Fruit fly (Drosophila melanogaster) whole organism, embryonic: ENCODE data around the gene niki.
A peak's percentile ranks its signal among the peaks of the same experiment; 100 is the strongest.

ENCODE experiments used
- Abd-B ChIP-seq: fragments of 200-800 bp; sonication (Bioruptor generic); optimal IDR thresholded peaks from 2 replicates; lab custom pipeline; 2018; ENCODE audit warnings: missing biosample characterization, mild to moderate bottlenecking, missing genetic modification characterization, moderate library complexity
- Atf3 ChIP-seq: fragments of 200-800 bp; sonication (Bioruptor generic); optimal IDR thresholded peaks from 3 replicates; lab custom pipeline; 2016; ENCODE audit warnings: missing biosample characterization, missing genetic modification characterization
- B-H2 ChIP-seq: fragments of 200-800 bp; sonication (Bioruptor generic); optimal IDR thresholded peaks from 2 replicates; lab custom pipeline; 2018; ENCODE audit warnings: missing biosample characterization, mild to moderate bottlenecking, missing genetic modification characterization
- CG11247 ChIP-seq: fragments of 200-800 bp; sonication (Bioruptor generic); IDR thresholded peaks from 2 replicates; pipeline ENCODE4 v1.3.6; 2022; ENCODE audit warnings: missing biosample characterization, missing genetic modification characterization
- CG17568 ChIP-seq: fragments of 200-800 bp; sonication (Bioruptor generic); optimal IDR thresholded peaks from 2 replicates; lab custom pipeline; 2018; ENCODE audit warnings: missing biosample characterization, mild to moderate bottlenecking, missing genetic modification characterization, moderate library complexity
- CG18599 ChIP-seq: fragments of 200-800 bp; sonication (Bioruptor generic); optimal IDR thresholded peaks from 3 replicates; lab custom pipeline; 2017; ENCODE audit warnings: missing biosample characterization, missing genetic modification characterization, mild to moderate bottlenecking, moderate library complexity, missing genetic modification reagents
- CG18619 ChIP-seq: fragments of 200-800 bp; sonication (Bioruptor generic); optimal IDR thresholded peaks from 3 replicates; lab custom pipeline; 2017; ENCODE audit warnings: missing biosample characterization, mild to moderate bottlenecking, missing genetic modification characterization
- CG2889 ChIP-seq: fragments of 200-800 bp; sonication (Bioruptor generic); IDR thresholded peaks from 3 replicates; pipeline ENCODE4 v1.3.6; 2022; ENCODE audit warnings: missing biosample characterization, missing genetic modification characterization
- CG33557 ChIP-seq: fragments of 200-800 bp; sonication (Bioruptor generic); optimal IDR thresholded peaks from 2 replicates; lab custom pipeline; 2019; ENCODE audit warnings: missing biosample characterization, mild to moderate bottlenecking, missing genetic modification characterization, moderate library complexity
- CG4424 ChIP-seq: fragments of 200-800 bp; sonication (Bioruptor generic); optimal IDR thresholded peaks from 3 replicates; lab custom pipeline; 2016; ENCODE audit warnings: missing biosample characterization, missing genetic modification characterization
- CG6765 ChIP-seq: fragments of 200-800 bp; sonication (Bioruptor generic); optimal IDR thresholded peaks from 3 replicates; lab custom pipeline; 2017; ENCODE audit warnings: missing biosample characterization, mild to moderate bottlenecking, missing genetic modification characterization
- CG6813 ChIP-seq: fragments of 200-800 bp; sonication (Bioruptor generic); optimal IDR thresholded peaks from 2 replicates; lab custom pipeline; 2017; ENCODE audit warnings: missing biosample characterization, missing genetic modification characterization, mild to moderate bottlenecking, moderate library complexity, missing genetic modification reagents
- CG7372 ChIP-seq: fragments of 200-800 bp; sonication (Bioruptor generic); IDR thresholded peaks from 2 replicates; pipeline ENCODE4 v1.3.6; 2022; ENCODE audit warnings: missing biosample characterization, missing genetic modification characterization
- CG7786 ChIP-seq: fragments of 200-800 bp; sonication (Bioruptor generic); optimal IDR thresholded peaks from 2 replicates; lab custom pipeline; 2016; ENCODE audit warnings: missing biosample characterization, missing genetic modification characterization
- CG7963 ChIP-seq: fragments of 200-800 bp; sonication (Bioruptor generic); IDR thresholded peaks from 3 replicates; pipeline ENCODE4 v1.3.6; 2022; ENCODE audit warnings: missing biosample characterization, missing genetic modification characterization; ENCODE audit not compliant: partially characterized antibody
- CG7987 ChIP-seq: fragments of 200-800 bp; sonication (Bioruptor generic); optimal IDR thresholded peaks from 2 replicates; lab custom pipeline; 2018; ENCODE audit warnings: missing biosample characterization, mild to moderate bottlenecking, missing genetic modification characterization, moderate library complexity
- Deaf1 ChIP-seq: fragments of 200-800 bp; optimal IDR thresholded peaks from 3 replicates; lab custom pipeline; 2019; ENCODE audit warnings: missing biosample characterization, mild to moderate bottlenecking, missing genetic modification characterization, moderate library complexity
- Dfd ChIP-seq, 2 experiments: fragments of >200 bp; optimal IDR thresholded peaks; 2 replicates each; lab custom pipeline; 2017; ENCODE audit warnings: missing biosample characterization in 2 of 2, missing genetic modification characterization in 2 of 2
- Drgx ChIP-seq: fragments of 200-800 bp; sonication (Bioruptor generic); IDR thresholded peaks from 2 replicates; pipeline ENCODE4 v1.3.6; 2022; ENCODE audit warnings: missing biosample characterization, missing genetic modification characterization
- HLHmδ ChIP-seq: fragments of 200-800 bp; sonication (Bioruptor generic); optimal IDR thresholded peaks from 2 replicates; lab custom pipeline; 2018; ENCODE audit warnings: missing biosample characterization, mild to moderate bottlenecking, missing genetic modification characterization, moderate library complexity
- NC2α ChIP-seq: fragments of 200-800 bp; sonication (Bioruptor generic); optimal IDR thresholded peaks from 2 replicates; lab custom pipeline; 2016; ENCODE audit warnings: missing biosample characterization, missing genetic modification characterization
- Oli ChIP-seq: fragments of 200-800 bp; sonication (Bioruptor generic); optimal IDR thresholded peaks from 2 replicates; lab custom pipeline; 2018; ENCODE audit warnings: missing biosample characterization, mild to moderate bottlenecking, missing genetic modification characterization, moderate library complexity
- Opbp ChIP-seq: fragments of 200-800 bp; sonication (Bioruptor generic); IDR thresholded peaks from 3 replicates; pipeline ENCODE4 v1.3.6; 2022; ENCODE audit warnings: missing biosample characterization, missing genetic modification characterization; ENCODE audit not compliant: partially characterized antibody
- Ravus ChIP-seq: fragments of 200-800 bp; sonication (Bioruptor generic); IDR thresholded peaks from 2 replicates; pipeline ENCODE4 v1.3.6; 2022; ENCODE audit warnings: missing biosample characterization, missing genetic modification characterization
- Sry-δ ChIP-seq: fragments of 200-800 bp; sonication (Bioruptor generic); optimal IDR thresholded peaks from 2 replicates; lab custom pipeline; 2016; ENCODE audit warnings: missing biosample characterization, missing genetic modification characterization
- Trl ChIP-seq, 3 experiments: fragments of >200 bp in 2 of 3; fragments of 200-800 bp in 1 of 3; sonication (Bioruptor generic) in 1 of 3; optimal IDR thresholded peaks; 2 replicates in 1 of 3; 3 replicates in 2 of 3; lab custom pipeline; 2016 to 2017; ENCODE audit warnings: missing biosample characterization in 1 of 3, missing genetic modification characterization in 1 of 3
- ab ChIP-seq: fragments of 200-800 bp; sonication (Bioruptor generic); optimal IDR thresholded peaks from 2 replicates; lab custom pipeline; 2016; ENCODE audit warnings: missing biosample characterization, missing genetic modification characterization
- ash1 ChIP-seq: fragments of 200-800 bp; sonication (Bioruptor generic); optimal IDR thresholded peaks from 2 replicates; lab custom pipeline; 2018; ENCODE audit warnings: missing biosample characterization, mild to moderate bottlenecking, missing genetic modification characterization
- ci ChIP-seq: fragments of 200-800 bp; sonication (Bioruptor generic); IDR thresholded peaks from 3 replicates; pipeline ENCODE4 v1.3.6; 2022; ENCODE audit warnings: missing biosample characterization, missing genetic modification characterization
- corto ChIP-seq: fragments of 200-800 bp; sonication (Bioruptor generic); optimal IDR thresholded peaks from 2 replicates; lab custom pipeline; 2016; ENCODE audit warnings: missing biosample characterization, mild to moderate bottlenecking, missing genetic modification characterization, moderate library complexity
- da ChIP-seq: fragments of 200-800 bp; sonication (Bioruptor generic); optimal IDR thresholded peaks from 2 replicates; lab custom pipeline; 2016; ENCODE audit warnings: missing biosample characterization, missing genetic modification characterization
- dmrt11E ChIP-seq: fragments of 200-800 bp; sonication (Bioruptor generic); optimal IDR thresholded peaks from 3 replicates; lab custom pipeline; 2018; ENCODE audit warnings: missing biosample characterization, mild to moderate bottlenecking, missing genetic modification characterization, moderate library complexity
- ind ChIP-seq: fragments of 200-800 bp; sonication (Bioruptor generic); optimal IDR thresholded peaks from 3 replicates; lab custom pipeline; 2016; ENCODE audit warnings: missing biosample characterization, missing genetic modification characterization
- lola ChIP-seq, 3 experiments: fragments of >200 bp in 2 of 3; fragments of 200-800 bp in 1 of 3; sonication (Bioruptor generic) in 1 of 3; optimal IDR thresholded peaks; 2 replicates each; lab custom pipeline; 2017 to 2019; ENCODE audit warnings: missing biosample characterization in 3 of 3, missing genetic modification characterization in 3 of 3, mild to moderate bottlenecking in 1 of 3, moderate library complexity in 1 of 3
- nau ChIP-seq: fragments of 200-800 bp; sonication (Bioruptor generic); optimal IDR thresholded peaks from 3 replicates; lab custom pipeline; 2017; ENCODE audit warnings: missing biosample characterization, mild to moderate bottlenecking, missing genetic modification characterization, missing genetic modification reagents
- nerfin-1 ChIP-seq: fragments of 200-800 bp; sonication (Bioruptor generic); optimal IDR thresholded peaks from 3 replicates; lab custom pipeline; 2019; ENCODE audit warnings: missing biosample characterization, mild to moderate bottlenecking, missing genetic modification characterization, moderate library complexity
- onecut ChIP-seq: fragments of 200-800 bp; sonication (Bioruptor generic); IDR thresholded peaks from 2 replicates; pipeline ENCODE4 v1.3.6; 2022; ENCODE audit warnings: missing biosample characterization, missing genetic modification characterization
- pan ChIP-seq, 4 experiments: fragments of >200 bp in 3 of 4; fragments of 200-800 bp in 1 of 4; sonication (Bioruptor generic) in 1 of 4; optimal IDR thresholded peaks in 3 of 4; IDR thresholded peaks in 1 of 4; 2 replicates each; pipeline versions ENCODE4 v1.3.6 to Lab custom; 2017 to 2022; ENCODE audit warnings: missing biosample characterization in 2 of 4, missing genetic modification characterization in 2 of 4, mixed read lengths in 1 of 4
- scrt ChIP-seq: fragments of 200-800 bp; sonication (Bioruptor generic); optimal IDR thresholded peaks from 2 replicates; lab custom pipeline; 2018; ENCODE audit warnings: missing biosample characterization, mild to moderate bottlenecking, missing genetic modification characterization, moderate library complexity
- sd ChIP-seq: fragments of 200-800 bp; sonication (Bioruptor generic); optimal IDR thresholded peaks from 3 replicates; lab custom pipeline; 2018; ENCODE audit warnings: missing biosample characterization, mild to moderate bottlenecking, missing genetic modification characterization, moderate library complexity
- sens ChIP-seq: fragments of 200-800 bp; sonication (Bioruptor generic); peaks from one replicate; lab custom pipeline; 2016; ENCODE audit warnings: missing biosample characterization, missing genetic modification characterization
- slou ChIP-seq: fragments of 200-800 bp; sonication (Bioruptor generic); optimal IDR thresholded peaks from 3 replicates; lab custom pipeline; 2016; ENCODE audit warnings: missing biosample characterization, missing genetic modification characterization
- sqz ChIP-seq: fragments of 200-800 bp; sonication (Bioruptor generic); optimal IDR thresholded peaks from 3 replicates; lab custom pipeline; 2018; ENCODE audit warnings: missing biosample characterization, mild to moderate bottlenecking, missing genetic modification characterization
- toy ChIP-seq: fragments of 200-800 bp; sonication (Bioruptor generic); IDR thresholded peaks from 2 replicates; pipeline ENCODE4 v1.3.6; 2022; ENCODE audit warnings: missing biosample characterization, missing genetic modification characterization
- vvl ChIP-seq: fragments of 200-800 bp; sonication (Bioruptor generic); IDR thresholded peaks from 2 replicates; pipeline ENCODE4 v1.3.6; 2022; ENCODE audit warnings: missing biosample characterization, missing genetic modification characterization

Gene niki

dm6 chr3R:24841635-24842034, 16.2 kb upstream of the niki start, which contains the start of gene Esp:
Gene Esp, plus strand, starts transcription at chr3R:24841935.
- no peak for TF ChIP-seq Ravus
- peak; percentile 53 for TF ChIP-seq Deaf1
- TF ChIP-seq vvl (GFP tag; lab: Robert Waterston, UW) = no peak
- 0 out of 3 replicates have a peak, but pooled peaks have one; percentile 7 for TF ChIP-seq Opbp (GFP tag; lab: Robert Waterston, UW)
- TF ChIP-seq sens = peak; percentile 39
- peak in 1 of 2 experiments; percentile 19 for TF ChIP-seq Trl (optimal IDR thresholded peaks at IDR 0.05; lab: Kevin White, UChicago)
- TF ChIP-seq Trl (GFP tag; optimal IDR thresholded peaks at IDR 0.05; lab: Kevin White, UChicago) = no peak

DNA sequence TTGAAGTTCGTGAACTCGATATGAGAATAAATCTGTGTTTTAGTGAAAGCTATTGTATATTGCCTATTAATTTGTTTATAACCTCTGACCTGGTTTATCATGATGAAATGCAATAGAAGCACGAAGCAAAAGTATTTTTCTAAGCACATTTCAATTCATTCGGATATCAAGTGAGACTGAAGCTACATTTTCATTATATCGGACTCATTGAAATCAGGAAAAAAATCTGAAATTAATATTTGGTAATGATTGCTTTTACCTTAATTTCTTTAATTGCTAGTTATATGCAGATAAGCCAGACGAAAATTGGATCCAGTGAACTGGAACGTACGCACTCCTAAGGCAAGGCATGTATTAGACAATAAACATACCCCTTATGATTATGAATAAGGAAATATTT, 15.6 kb upstream of the niki start, which contains the start of gene CG33658:
Gene CG33658 (minus strand): TSS at position 101 of the 400 bp plus-strand sequence.
- TF ChIP-seq CG6765 (no peak), NC2α (GFP tag; lab: Kevin White, UChicago) (no peak), CG6813 (GFP tag; lab: Kevin White, UChicago) (no peak), CG7372 (no peak), nau (GFP tag; lab: Kevin White, UChicago) (no peak), CG11247 (GFP tag; lab: Robert Waterston, UW) (no peak), slou (GFP tag; lab: Kevin White, UChicago) (no peak), Ravus (no peak), sd (tag; lab: Kevin White, UChicago) (no peak), ab (GFP tag; lab: Kevin White, UChicago) (no peak), onecut (GFP tag; lab: Robert Waterston, UW) (no peak), scrt (no peak), HLHmδ (no peak), da (GFP tag; lab: Kevin White, UChicago) (no peak), Drgx (GFP tag; lab: Robert Waterston, UW) (no peak), Oli (tag; lab: Kevin White, UChicago) (no peak), ash1 (GFP tag; lab: Kevin White, UChicago) (no peak)

DNA sequence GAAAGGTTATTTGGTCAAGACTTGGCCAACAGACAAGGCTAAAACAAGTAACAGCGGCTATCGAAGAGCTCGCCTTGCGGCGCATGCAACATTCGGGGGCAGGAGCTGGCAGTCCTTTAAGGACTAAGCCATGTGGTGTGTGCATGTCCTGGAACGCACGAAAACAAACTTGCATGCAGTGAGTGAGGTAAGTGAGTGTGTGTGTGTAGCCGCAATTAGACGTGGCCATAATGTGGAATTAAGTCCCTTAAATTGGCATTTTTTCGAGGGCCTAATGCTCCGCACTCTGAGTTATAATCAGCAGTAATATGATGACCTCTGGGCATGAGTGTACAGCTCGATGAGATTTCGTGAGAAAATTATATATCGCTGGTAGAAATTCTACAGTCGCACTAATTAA, 8.2 kb upstream of the niki start, which contains the start of gene sosie:
Gene sosie (plus strand): TSS at position 301 of the 400 bp plus-strand sequence.
- TF ChIP-seq onecut (GFP tag; lab: Robert Waterston, UW) (no peak), CG7963 (GFP tag; lab: Robert Waterston, UW) (no peak), CG7987 (GFP tag; lab: Kevin White, UChicago) (no peak), Abd-B (no peak), vvl (GFP tag; lab: Robert Waterston, UW) (no peak), CG4424 (no peak), ci (GFP tag; lab: Robert Waterston, UW) (no peak)

DNA sequence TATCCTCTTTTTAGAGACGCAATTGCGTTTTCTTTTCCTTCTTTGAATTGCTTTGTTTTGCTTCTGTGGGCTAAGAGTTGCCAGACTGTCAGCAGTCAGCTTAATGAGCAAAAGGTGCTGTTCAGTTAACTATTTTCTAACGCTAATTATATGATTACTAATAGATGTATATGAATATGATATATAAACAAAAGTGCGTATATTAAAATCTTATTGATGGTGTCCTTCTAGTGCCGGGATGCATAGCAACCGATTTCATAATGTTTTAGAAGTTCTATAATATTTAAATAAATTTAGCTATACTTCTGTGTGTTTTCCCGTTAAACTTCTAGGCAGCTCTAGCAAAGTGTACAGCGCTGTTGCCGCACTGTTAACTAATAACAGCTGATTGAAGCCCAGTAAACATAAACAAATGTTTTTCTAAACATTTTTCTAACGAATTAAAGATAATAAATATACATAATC, 4.5 kb upstream of the niki start, which contains the start of the genes Kaz and CG43273:
Gene Kaz (minus strand): TSS at position 73 of the 465 bp plus-strand sequence.
Gene CG43273 (plus strand): TSS at position 415 of the 465 bp plus-strand sequence.
- no peak for TF ChIP-seq pan (optimal IDR thresholded peaks at IDR 0.05; lab: Kevin White, UChicago)
- no peak for TF ChIP-seq pan (GFP tag; optimal IDR thresholded peaks at IDR 0.05 in 1 of 2, IDR thresholded peaks at IDR 0.05 in 1 of 2)
- TF ChIP-seq ind (GFP tag; lab: Kevin White, UChicago) = peak; percentile 56
- TF ChIP-seq Dfd (GFP tag; optimal IDR thresholded peaks at IDR 0.05; lab: Kevin White, UChicago) = no peak
- no peak for TF ChIP-seq nerfin-1 (tag; lab: Kevin White, UChicago)
- peak in 1 of 3 experiments; percentile 65 for TF ChIP-seq lola (GFP tag; optimal IDR thresholded peaks at IDR 0.05; lab: Kevin White, UChicago)
- TF ChIP-seq Atf3 (GFP tag; lab: Kevin White, UChicago) = no peak
- no peak for TF ChIP-seq CG2889 (GFP tag; lab: Robert Waterston, UW)
- TF ChIP-seq Sry-δ (GFP tag; lab: Kevin White, UChicago) = no peak
- TF ChIP-seq CG7786 = no peak
- TF ChIP-seq B-H2 (GFP tag; lab: Kevin White, UChicago) = no peak
- TF ChIP-seq sqz (GFP tag; lab: Kevin White, UChicago) = no peak
- TF ChIP-seq CG18599 (GFP tag; lab: Kevin White, UChicago) = peak; percentile 67
- peak; percentile 55 for TF ChIP-seq CG33557 (GFP tag; lab: Kevin White, UChicago)
- TF ChIP-seq CG18619 (GFP tag; lab: Kevin White, UChicago) = peak; percentile 36
- peak; percentile 40 for TF ChIP-seq dmrt11E (tag; lab: Kevin White, UChicago)
- no peak for TF ChIP-seq CG17568 (GFP tag; lab: Kevin White, UChicago)
- TF ChIP-seq corto (GFP tag; lab: Kevin White, UChicago) = no peak
- TF ChIP-seq toy (GFP tag; lab: Robert Waterston, UW) = no peak
